Worm (Caenorhabditis elegans): ENCODE measurements around the gene mboa-1.

The mboa-1 gene

ce11 chrX:16006529-16006928 lies 24.1 kb upstream of the mboa-1 start, which contains the start of gene C09G1.4:
Gene C09G1.4 (minus strand): TSS chrX:16006629.
- TF ChIP-seq aha-1 (tag) (no peak), unc-62 (GFP tag; optimal IDR thresholded peaks at IDR 0.05 in 1 of 2) (peak in 1 of 2 experiments; percentile 21), unc-62 (tag; optimal IDR thresholded peaks at IDR 0.05) (no peak)

- TF ChIP-seq snpc-4 (tag; optimal IDR thresholded peaks at IDR 0.05) (no peak), hlh-30 (tag; optimal IDR thresholded peaks at IDR 0.05; ENCODE audit: insufficient read depth) (no peak), nhr-28 (tag; optimal IDR thresholded peaks at IDR 0.05) (peak; percentile 3), snpc-1.2 (GFP tag; IDR thresholded peaks at IDR 0.05) (no peak), daf-16 (GFP tag; optimal IDR thresholded peaks at IDR 0.05) (no peak), daf-16 (tag; optimal IDR thresholded peaks at IDR 0.05) (peak; percentile 92), ces-1 (GFP tag; optimal IDR thresholded peaks at IDR 0.05) (no peak), daf-12 (tag; optimal IDR thresholded peaks at IDR 0.05) (no peak), mep-1 (tag; optimal IDR thresholded peaks at IDR 0.05) (no peak), mxl-3 (GFP tag; optimal IDR thresholded peaks at IDR 0.05) (no peak), nhr-77 (tag; optimal IDR thresholded peaks at IDR 0.05) (no peak), pqm-1 (tag; optimal IDR thresholded peaks at IDR 0.05) (no peak)
Observed at ce11 chrX:16016796-16017195, 13.8 kb upstream of the mboa-1 start, which contains the start of the genes VB0395L.1 and nhx-1. Gene VB0395L.1 (minus strand): TSS chrX:16016981. Gene nhx-1 (plus strand): TSS chrX:16017121.

ce11 chrX:16024558-16024957 lies 6.0 kb upstream of the mboa-1 start:
- no peak for TF ChIP-seq ceh-28 (tag; optimal IDR thresholded peaks at IDR 0.05)
- no peak for TF ChIP-seq snpc-4 (tag; optimal IDR thresholded peaks at IDR 0.05)
- no peak for TF ChIP-seq unc-130 (GFP tag; optimal IDR thresholded peaks at IDR 0.05)
- peak; percentile 78 for TF ChIP-seq saeg-2 (GFP tag; IDR thresholded peaks at IDR 0.05)
- no peak for TF ChIP-seq ZK546.5 (tag; optimal IDR thresholded peaks at IDR 0.05)
- TF ChIP-seq nhr-76 (tag; optimal IDR thresholded peaks at IDR 0.05) = no peak
- TF ChIP-seq dmd-9 (GFP tag; IDR thresholded peaks at IDR 0.05) = no peak
- TF ChIP-seq zip-2 (tag; optimal IDR thresholded peaks at IDR 0.05) = no peak
- TF ChIP-seq lim-7 (GFP tag; IDR thresholded peaks at IDR 0.05) = no peak
- TF ChIP-seq dmd-6 (GFP tag; IDR thresholded peaks at IDR 0.05) = peak; percentile 90
- no peak for TF ChIP-seq madf-5 (GFP tag; IDR thresholded peaks at IDR 0.05)
- TF ChIP-seq lsy-2 (tag; optimal IDR thresholded peaks at IDR 0.05) = peak; percentile 69 to 71
- TF ChIP-seq ces-1 (GFP tag; optimal IDR thresholded peaks at IDR 0.05) = no peak
- peak; percentile 21 for TF ChIP-seq jun-1 (tag; optimal IDR thresholded peaks at IDR 0.05)
- TF ChIP-seq ctbp-1 (GFP tag; IDR thresholded peaks at IDR 0.05) = peak; percentile 92
- TF ChIP-seq rbr-2 (tag; optimal IDR thresholded peaks at IDR 0.05) = peak; percentile 80
- peak; percentile 75 for TF ChIP-seq spr-1 (tag; optimal IDR thresholded peaks at IDR 0.05)
- no peak for TF ChIP-seq nhr-111 (GFP tag; optimal IDR thresholded peaks at IDR 0.05)
- no peak for TF ChIP-seq egl-27 (tag; optimal IDR thresholded peaks at IDR 0.05)
- 0 out of 2 replicates have a peak, but pooled peaks have one; percentile 38 for TF ChIP-seq arid-1 (GFP tag; conservative IDR thresholded peaks at IDR 0.05)
- no peak for TF ChIP-seq Y5F2A.4 (GFP tag; optimal IDR thresholded peaks at IDR 0.05)
- TF ChIP-seq mxl-3 (GFP tag; optimal IDR thresholded peaks at IDR 0.05) = peak; percentile 88
- TF ChIP-seq nhr-48 (tag; optimal IDR thresholded peaks at IDR 0.05) = peak; percentile 91
- TF ChIP-seq zag-1 (tag; optimal IDR thresholded peaks at IDR 0.05) = no peak
- TF ChIP-seq php-3 (GFP tag; IDR thresholded peaks at IDR 0.05) = peak; percentile 73
- TF ChIP-seq mes-2 (tag; optimal IDR thresholded peaks at IDR 0.05; ENCODE audit: poor library complexity, severe bottlenecking) = peak; percentile 57
- peak; percentile 55 for TF ChIP-seq pqm-1 (tag; optimal IDR thresholded peaks at IDR 0.05)
- no peak for TF ChIP-seq F44E2.7 (GFP tag; IDR thresholded peaks at IDR 0.05)
- no peak for TF ChIP-seq D1046.2 (GFP tag; IDR thresholded peaks at IDR 0.05)
- no peak for TF ChIP-seq aly-2 (tag; optimal IDR thresholded peaks at IDR 0.05)
- peak; percentile 60; the same call in 1 of the 2 replicates for TF ChIP-seq T26A8.4 (GFP tag; IDR thresholded peaks at IDR 0.05)
- TF ChIP-seq sdz-12 (GFP tag; optimal IDR thresholded peaks at IDR 0.05) = no peak
- peak; percentile 62 for TF ChIP-seq nhr-77 (tag; optimal IDR thresholded peaks at IDR 0.05)
- no peak for TF ChIP-seq dmd-8 (GFP tag; IDR thresholded peaks at IDR 0.05)
- peak; percentile 81 for TF ChIP-seq hlh-30 (tag; optimal IDR thresholded peaks at IDR 0.05; ENCODE audit: insufficient read depth)
- peak; percentile 75; the same call in 1 of the 2 replicates for TF ChIP-seq ceh-20 (GFP tag; IDR thresholded peaks at IDR 0.05)
- no peak for TF ChIP-seq unc-39 (tag; optimal IDR thresholded peaks at IDR 0.05)
- no peak for TF ChIP-seq R02D3.7 (tag; optimal IDR thresholded peaks at IDR 0.05)
- TF ChIP-seq ceh-62 (tag; optimal IDR thresholded peaks at IDR 0.05) = no peak
- TF ChIP-seq mdl-1 (tag; optimal IDR thresholded peaks at IDR 0.05) = peak; percentile 85 to 94
